Fruit fly (Drosophila melanogaster) whole organism, prepupa: ENCODE data around the gene Or22b.
A peak's percentile ranks its signal among the peaks of the same experiment; 100 is the strongest.

Source experiments
- CG10631 ChIP-seq: fragments of 200-800 bp; sonication (Bioruptor generic); optimal IDR thresholded peaks from 2 replicates; lab custom pipeline; 2016; ENCODE audit warnings: missing biosample characterization, missing genetic modification characterization
- CG11294 ChIP-seq: fragments of 200-800 bp; sonication (Bioruptor generic); IDR thresholded peaks from 2 replicates; pipeline ENCODE4 v1.3.6; 2022; ENCODE audit warnings: missing biosample characterization, missing genetic modification characterization
- CG11762 ChIP-seq: fragments of 200-800 bp; sonication (Bioruptor generic); optimal IDR thresholded peaks from 3 replicates; lab custom pipeline; 2016; ENCODE audit warnings: missing biosample characterization, missing genetic modification characterization; ENCODE audit not compliant: insufficient read depth
- CG11902 ChIP-seq: fragments of 200-800 bp; sonication (Bioruptor generic); optimal IDR thresholded peaks from 3 replicates; lab custom pipeline; 2016; ENCODE audit warnings: missing biosample characterization, missing genetic modification characterization
- CG15336 ChIP-seq: fragments of 200-800 bp; sonication (Bioruptor generic); IDR thresholded peaks from 2 replicates; pipeline ENCODE4 v1.3.6; 2022; ENCODE audit warnings: missing biosample characterization, missing genetic modification characterization
- CG1621 ChIP-seq: fragments of 200-800 bp; sonication (Bioruptor generic); optimal IDR thresholded peaks from 3 replicates; lab custom pipeline; 2018; ENCODE audit warnings: missing biosample characterization, mild to moderate bottlenecking, missing genetic modification characterization
- CG16779 ChIP-seq: fragments of 200-800 bp; sonication (Bioruptor generic); optimal IDR thresholded peaks from 3 replicates; lab custom pipeline; 2017; ENCODE audit warnings: missing biosample characterization, mild to moderate bottlenecking, missing genetic modification characterization
- CG3032 ChIP-seq: fragments of 200-800 bp; optimal IDR thresholded peaks from 2 replicates; lab custom pipeline; 2019; ENCODE audit warnings: missing biosample characterization, mild to moderate bottlenecking, missing genetic modification characterization, moderate library complexity
- CG31627 ChIP-seq: fragments of 200-800 bp; sonication (Bioruptor generic); optimal IDR thresholded peaks from 3 replicates; lab custom pipeline; 2016; ENCODE audit warnings: missing biosample characterization, missing genetic modification characterization
- CG32006 ChIP-seq: fragments of 200-800 bp; sonication (Bioruptor generic); optimal IDR thresholded peaks from 3 replicates; lab custom pipeline; 2017; ENCODE audit warnings: missing biosample characterization, mild to moderate bottlenecking, missing genetic modification characterization
- CG34406 ChIP-seq: fragments of 200-800 bp; sonication (Bioruptor generic); optimal IDR thresholded peaks from 3 replicates; lab custom pipeline; 2016; ENCODE audit warnings: missing biosample characterization, missing genetic modification characterization
- CG4318 ChIP-seq: fragments of 200-800 bp; sonication (Bioruptor generic); optimal IDR thresholded peaks from 3 replicates; lab custom pipeline; 2017; ENCODE audit warnings: missing biosample characterization, mild to moderate bottlenecking, missing genetic modification characterization
- CG6163 ChIP-seq: fragments of 200-800 bp; sonication (Bioruptor generic); IDR thresholded peaks from 3 replicates; pipeline ENCODE4 v1.3.6; 2022; ENCODE audit warnings: missing biosample characterization, missing genetic modification characterization
- CG6276 ChIP-seq: fragments of 200-800 bp; sonication (Bioruptor generic); optimal IDR thresholded peaks from 2 replicates; lab custom pipeline; 2017; ENCODE audit warnings: missing biosample characterization, mild to moderate bottlenecking, missing genetic modification characterization
- CG6792 ChIP-seq: fragments of 200-800 bp; sonication (Bioruptor generic); optimal IDR thresholded peaks from 3 replicates; lab custom pipeline; 2016; ENCODE audit warnings: missing biosample characterization, missing genetic modification characterization
- CG6808 ChIP-seq: fragments of 200-800 bp; sonication (Bioruptor generic); optimal IDR thresholded peaks from 3 replicates; lab custom pipeline; 2017; ENCODE audit warnings: missing biosample characterization, missing genetic modification characterization, mild to moderate bottlenecking, moderate library complexity, missing genetic modification reagents
- CG6854 ChIP-seq: fragments of 200-800 bp; sonication (Bioruptor generic); optimal IDR thresholded peaks from 2 replicates; lab custom pipeline; 2017; ENCODE audit warnings: missing biosample characterization, mild to moderate bottlenecking, missing genetic modification characterization
- CG8119 ChIP-seq: fragments of 200-800 bp; sonication (Bioruptor generic); IDR thresholded peaks from 3 replicates; pipeline ENCODE4 v1.3.6; 2022; ENCODE audit warnings: missing biosample characterization, missing genetic modification characterization
- CG8319 ChIP-seq: fragments of 200-800 bp; sonication (Bioruptor generic); optimal IDR thresholded peaks from 3 replicates; lab custom pipeline; 2016; ENCODE audit warnings: missing biosample characterization, missing genetic modification characterization
- CG8632 ChIP-seq: fragments of 200-800 bp; sonication (Bioruptor generic); optimal IDR thresholded peaks from 3 replicates; lab custom pipeline; 2016; ENCODE audit warnings: missing biosample characterization, missing genetic modification characterization
- Eip78C ChIP-seq: fragments of 200-800 bp; sonication (Bioruptor generic); peaks from one replicate; lab custom pipeline; 2016; ENCODE audit warnings: missing biosample characterization, missing genetic modification characterization
- Eip93F ChIP-seq: fragments of 200-800 bp; sonication (Bioruptor generic); optimal IDR thresholded peaks from 2 replicates; lab custom pipeline; 2016; ENCODE audit warnings: missing biosample characterization, mild to moderate bottlenecking, missing genetic modification characterization
- Ets21C ChIP-seq: fragments of 200-800 bp; sonication (Bioruptor generic); optimal IDR thresholded peaks from 3 replicates; lab custom pipeline; 2016; ENCODE audit warnings: missing biosample characterization, missing genetic modification characterization
- Ets96B ChIP-seq: fragments of 200-800 bp; optimal IDR thresholded peaks from 2 replicates; lab custom pipeline; 2019; ENCODE audit warnings: missing biosample characterization, mild to moderate bottlenecking, missing genetic modification characterization, moderate library complexity
- Gug ChIP-seq: fragments of 200-800 bp; sonication (Bioruptor generic); IDR thresholded peaks from 2 replicates; pipeline ENCODE4 v1.3.6; 2022; ENCODE audit warnings: missing biosample characterization, missing genetic modification characterization
- Hr38 ChIP-seq: sonication (Bioruptor generic); optimal IDR thresholded peaks from 2 replicates; lab custom pipeline; 2016; ENCODE audit warnings: missing biosample characterization, missing genetic modification characterization
- Hr39 ChIP-seq: fragments of 200-800 bp; sonication (Bioruptor generic); optimal IDR thresholded peaks from 2 replicates; lab custom pipeline; 2016; ENCODE audit warnings: missing biosample characterization, missing genetic modification characterization
- Hr4 ChIP-seq: fragments of 200-800 bp; sonication (Bioruptor generic); optimal IDR thresholded peaks from 3 replicates; lab custom pipeline; 2016; ENCODE audit warnings: missing biosample characterization, missing genetic modification characterization
- Lpt ChIP-seq: fragments of 200-800 bp; sonication (Bioruptor generic); optimal IDR thresholded peaks from 3 replicates; lab custom pipeline; 2016; ENCODE audit warnings: missing biosample characterization, missing genetic modification characterization
- Met ChIP-seq: fragments of 200-800 bp; sonication (Bioruptor generic); optimal IDR thresholded peaks from 3 replicates; lab custom pipeline; 2016; ENCODE audit warnings: missing biosample characterization, missing genetic modification characterization
- OdsH ChIP-seq: fragments of 200-800 bp; sonication (Bioruptor generic); optimal IDR thresholded peaks from 3 replicates; lab custom pipeline; 2016; ENCODE audit warnings: missing biosample characterization, missing genetic modification characterization
- Sox102F ChIP-seq: fragments of 200-800 bp; sonication (Bioruptor generic); optimal IDR thresholded peaks from 2 replicates; lab custom pipeline; 2016; ENCODE audit warnings: missing biosample characterization, mild to moderate bottlenecking, missing genetic modification characterization
- Sox14 ChIP-seq: fragments of 200-800 bp; sonication (Bioruptor generic); optimal IDR thresholded peaks from 3 replicates; lab custom pipeline; 2016; ENCODE audit warnings: missing biosample characterization, missing genetic modification characterization
- Sox15 ChIP-seq: fragments of 200-800 bp; sonication (Bioruptor generic); optimal IDR thresholded peaks from 3 replicates; lab custom pipeline; 2016; ENCODE audit warnings: missing biosample characterization, missing genetic modification characterization
- achi ChIP-seq: fragments of 200-800 bp; sonication (Bioruptor generic); optimal IDR thresholded peaks from 3 replicates; lab custom pipeline; 2016; ENCODE audit warnings: missing biosample characterization, missing genetic modification characterization
- acj6 ChIP-seq: fragments of 200-800 bp; sonication (Bioruptor generic); optimal IDR thresholded peaks from 3 replicates; lab custom pipeline; 2016; ENCODE audit warnings: missing biosample characterization, missing genetic modification characterization
- cyc ChIP-seq: fragments of 200-800 bp; sonication (Bioruptor generic); optimal IDR thresholded peaks from 3 replicates; lab custom pipeline; 2016; ENCODE audit warnings: missing biosample characterization, missing genetic modification characterization
- dac ChIP-seq: fragments of 200-800 bp; sonication (Bioruptor generic); optimal IDR thresholded peaks from 2 replicates; lab custom pipeline; 2017; ENCODE audit warnings: missing biosample characterization, mild to moderate bottlenecking, missing genetic modification characterization
- eg ChIP-seq: fragments of 200-800 bp; sonication (Bioruptor generic); IDR thresholded peaks from 3 replicates; pipeline ENCODE4 v1.3.6; 2022; ENCODE audit warnings: missing biosample characterization, missing genetic modification characterization
- esn ChIP-seq: fragments of 200-800 bp; sonication (Bioruptor generic); optimal IDR thresholded peaks from 2 replicates; lab custom pipeline; 2016; ENCODE audit warnings: missing biosample characterization, mild to moderate bottlenecking, missing genetic modification characterization, moderate library complexity
- fd85E ChIP-seq: fragments of 200-800 bp; sonication (Bioruptor generic); optimal IDR thresholded peaks from 3 replicates; lab custom pipeline; 2016; ENCODE audit warnings: missing biosample characterization, missing genetic modification characterization
- fkh ChIP-seq: fragments of 200-800 bp; sonication (Bioruptor generic); optimal IDR thresholded peaks from 3 replicates; lab custom pipeline; 2017; ENCODE audit warnings: missing biosample characterization, mild to moderate bottlenecking, missing genetic modification characterization, moderate library complexity
- lz ChIP-seq: fragments of 200-800 bp; sonication (Bioruptor generic); optimal IDR thresholded peaks from 3 replicates; lab custom pipeline; 2016; ENCODE audit warnings: missing biosample characterization, missing genetic modification characterization
- net ChIP-seq: fragments of 200-800 bp; sonication (Bioruptor generic); optimal IDR thresholded peaks from 3 replicates; lab custom pipeline; 2016; ENCODE audit warnings: missing biosample characterization, missing genetic modification characterization
- pdm3 ChIP-seq: fragments of 200-800 bp; sonication (Bioruptor generic); optimal IDR thresholded peaks from 3 replicates; lab custom pipeline; 2016; ENCODE audit warnings: missing biosample characterization, missing genetic modification characterization
- salr ChIP-seq, 2 experiments: fragments of 200-800 bp; sonication (Bioruptor generic); optimal IDR thresholded peaks; 3 replicates each; lab custom pipeline; 2016 to 2018; ENCODE audit warnings: missing biosample characterization in 2 of 2, missing genetic modification characterization in 2 of 2, mild to moderate bottlenecking in 1 of 2
- spab ChIP-seq: fragments of 200-800 bp; sonication (Bioruptor generic); optimal IDR thresholded peaks from 2 replicates; lab custom pipeline; 2017; ENCODE audit warnings: missing biosample characterization, mild to moderate bottlenecking, missing genetic modification characterization, missing genetic modification reagents
- ss ChIP-seq, 2 experiments: fragments of 200-800 bp; sonication (Bioruptor generic); optimal IDR thresholded peaks; 2 replicates in 1 of 2; 3 replicates in 1 of 2; lab custom pipeline; 2017 to 2018; ENCODE audit warnings: mild to moderate bottlenecking in 2 of 2, missing biosample characterization in 2 of 2, missing genetic modification characterization in 2 of 2, moderate library complexity in 1 of 2
- svp ChIP-seq: fragments of 200-800 bp; sonication (Bioruptor generic); peaks from one replicate; lab custom pipeline; 2016; ENCODE audit warnings: missing biosample characterization, missing genetic modification characterization
- vri ChIP-seq: fragments of 200-800 bp; sonication (Bioruptor generic); optimal IDR thresholded peaks from 3 replicates; lab custom pipeline; 2016; ENCODE audit warnings: missing biosample characterization, mild to moderate bottlenecking, missing genetic modification characterization

Or22b gene

dm6 chr2L:1522397-1522796 lies at the start of gene Or22b:
Gene Or22b (plus strand): TSS chr2L:1522697.
- TF ChIP-seq CG32006 (GFP tag; lab: Kevin White, UChicago): no peak
- TF ChIP-seq CG8319 (GFP tag; lab: Kevin White, UChicago): no peak
- no peak for TF ChIP-seq CG10631 (GFP tag; lab: Kevin White, UChicago)
- TF ChIP-seq, all 60 proteins: peak for 0

DNA sequence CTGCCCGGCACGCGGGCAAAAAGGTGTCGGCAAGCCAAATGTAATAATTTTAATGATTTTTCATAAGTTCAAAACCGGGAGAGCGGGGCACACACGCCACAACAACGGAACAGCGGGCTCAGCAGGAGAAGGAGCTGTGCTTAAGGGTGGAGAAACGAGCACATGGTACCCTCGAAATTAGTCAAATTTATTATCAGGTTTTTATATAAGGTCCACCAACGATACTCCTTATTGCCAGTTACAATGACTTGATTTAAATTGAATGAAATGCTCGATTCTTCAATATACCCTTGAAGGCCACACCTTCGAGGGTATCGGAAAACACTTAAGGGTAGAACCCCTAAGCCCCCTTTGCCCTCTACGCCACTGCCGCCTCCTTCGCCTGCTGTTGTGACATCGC lies 49.1 kb upstream of the Or22b start:
- TF ChIP-seq Sox14 (GFP tag; lab: Kevin White, UChicago) (peak; percentile 52), CG6808 (GFP tag; lab: Kevin White, UChicago) (peak; percentile 7), acj6 (GFP tag; lab: Kevin White, UChicago) (peak; percentile 51), Sox102F (peak; percentile 72), vri (GFP tag; lab: Kevin White, UChicago) (peak; percentile 68), Gug (no peak), CG4318 (no peak), fkh (GFP tag; lab: Kevin White, UChicago) (no peak), CG8632 (GFP tag; lab: Kevin White, UChicago) (peak; percentile 30), Ets21C (GFP tag; lab: Kevin White, UChicago) (peak; percentile 76), CG15336 (GFP tag; lab: Robert Waterston, UW) (no peak), spab (GFP tag; lab: Kevin White, UChicago) (peak; percentile 22), ss (GFP tag; optimal IDR thresholded peaks at IDR 0.05; lab: Kevin White, UChicago) (peak in 1 of 2 experiments; percentile 23), pdm3 (GFP tag; lab: Kevin White, UChicago) (peak; percentile 52), svp (peak; percentile 90), CG16779 (tag; lab: Kevin White, UChicago) (no peak), salr (GFP tag; optimal IDR thresholded peaks at IDR 0.05; lab: Kevin White, UChicago) (peak in 1 of 2 experiments; percentile 22), CG6163 (GFP tag; lab: Robert Waterston, UW) (peak; percentile 65; the same call in 2 of the 3 replicates), Hr38 (GFP tag; lab: Kevin White, UChicago) (no peak), CG1621 (tag; lab: Kevin White, UChicago) (no peak), CG10631 (GFP tag; lab: Kevin White, UChicago) (peak; percentile 37), OdsH (GFP tag; lab: Kevin White, UChicago) (peak; percentile 45), CG6276 (GFP tag; lab: Kevin White, UChicago) (no peak), CG11294 (GFP tag; lab: Robert Waterston, UW) (no peak), CG31627 (GFP tag; lab: Kevin White, UChicago) (peak; percentile 83), Met (GFP tag; lab: Kevin White, UChicago) (peak; percentile 82), CG6854 (GFP tag; lab: Kevin White, UChicago) (peak; percentile 53), CG8119 (GFP tag; lab: Robert Waterston, UW) (no peak), CG32006 (GFP tag; lab: Kevin White, UChicago) (no peak), Sox15 (peak; percentile 21), Eip78C (peak; percentile 78), lz (GFP tag; lab: Kevin White, UChicago) (peak; percentile 70), cyc (GFP tag; lab: Kevin White, UChicago) (peak; percentile 78), Lpt (no peak), net (GFP tag; lab: Kevin White, UChicago) (peak; percentile 19), CG3032 (tag; lab: Kevin White, UChicago) (peak; percentile 32), CG11762 (GFP tag; lab: Kevin White, UChicago) (no peak), dac (GFP tag; lab: Kevin White, UChicago) (no peak), esn (GFP tag; lab: Kevin White, UChicago) (peak; percentile 77), eg (GFP tag; lab: Robert Waterston, UW) (no peak), achi (GFP tag; lab: Kevin White, UChicago) (peak; percentile 32), Ets96B (tag; lab: Kevin White, UChicago) (peak; percentile 29), Eip93F (GFP tag; lab: Kevin White, UChicago) (no peak), CG34406 (GFP tag; lab: Kevin White, UChicago) (peak; percentile 46), Hr4 (no peak), CG11902 (GFP tag; lab: Kevin White, UChicago) (peak; percentile 28), Hr39 (peak; percentile 78), fd85E (GFP tag; lab: Kevin White, UChicago) (no peak), CG6792 (peak; percentile 58)
